Worm (Caenorhabditis elegans) whole organism, L1 larva: ENCODE measurements around the gene tbx-33.

ENCODE experiments used
- C16A3.4 ChIP-seq: fragments of 150-350 bp; optimal IDR thresholded peaks from 2 replicates; lab custom pipeline; 2014; ENCODE audit warnings: missing biosample characterization, missing genetic modification characterization
- C34B4.2 ChIP-seq: sonication (generic microtip); optimal IDR thresholded peaks from 2 replicates; lab custom pipeline; 2017; ENCODE audit warnings: mild to moderate bottlenecking, missing genetic modification characterization, missing compliant biosample characterization
- alr-1 ChIP-seq: fragments of 200-800 bp; sonication (Bioruptor generic); optimal IDR thresholded peaks from 2 replicates; lab custom pipeline; 2018; ENCODE audit warnings: borderline replicate concordance, mild to moderate bottlenecking, missing genetic modification characterization, missing compliant biosample characterization
- ama-1 ChIP-seq: fragments of 150-350 bp; optimal IDR thresholded peaks from 2 replicates; lab custom pipeline; 2014
- ceh-88 ChIP-seq: fragments of 200-800 bp; sonication (Bioruptor generic); IDR thresholded peaks from 2 replicates; pipeline ENCODE4 v1.3.6; 2022; ENCODE audit warnings: missing genetic modification characterization, missing compliant biosample characterization
- ceh-90 ChIP-seq: sonication (generic microtip); optimal IDR thresholded peaks from 2 replicates; lab custom pipeline; 2016; ENCODE audit warnings: missing genetic modification characterization, missing compliant biosample characterization
- dpl-1 ChIP-seq, 3 experiments: fragments of 150-350 bp in 2 of 3; sonication (generic microtip) in 1 of 3; optimal IDR thresholded peaks; 2 replicates each; lab custom pipeline; 2014 to 2017; ENCODE audit warnings: missing biosample characterization in 3 of 3, missing genetic modification characterization in 3 of 3, missing genetic modification reagents in 3 of 3
- egl-13 ChIP-seq: sonication (generic microtip); optimal IDR thresholded peaks from 2 replicates; lab custom pipeline; 2016; ENCODE audit warnings: missing genotype, missing genetic modification reagents, missing genetic modification characterization, missing compliant biosample characterization
- ets-5 ChIP-seq: fragments of 200-800 bp; sonication (Bioruptor generic); IDR thresholded peaks from 2 replicates; pipeline ENCODE4 v1.3.6; 2022; ENCODE audit warnings: missing genetic modification characterization, missing compliant biosample characterization
- grh-1 ChIP-seq: fragments of 200-800 bp; sonication (Bioruptor generic); IDR thresholded peaks from 2 replicates; pipeline ENCODE4 v1.3.6; 2022; ENCODE audit warnings: missing genetic modification reagents, missing genetic modification characterization, missing compliant biosample characterization
- hlh-17 ChIP-seq: fragments of 200-800 bp; sonication (Bioruptor generic); optimal IDR thresholded peaks from 2 replicates; lab custom pipeline; 2018; ENCODE audit warnings: missing genetic modification characterization, mild to moderate bottlenecking, missing compliant biosample characterization, moderate library complexity, borderline replicate concordance
- hpl-2 ChIP-seq: fragments of 150-350 bp; optimal IDR thresholded peaks from 2 replicates; lab custom pipeline; 2014; ENCODE audit warnings: missing biosample characterization, missing genetic modification reagents, missing genetic modification characterization
- lin-13 ChIP-seq: fragments of 150-350 bp; optimal IDR thresholded peaks from 2 replicates; lab custom pipeline; 2014; ENCODE audit warnings: missing biosample characterization, missing genetic modification reagents, missing genetic modification characterization
- lin-14 ChIP-seq: fragments of 200-800 bp; sonication (Bioruptor generic); optimal IDR thresholded peaks from 2 replicates; lab custom pipeline; 2018; ENCODE audit warnings: mild to moderate bottlenecking, missing genetic modification characterization, moderate library complexity, missing compliant biosample characterization
- lin-35 ChIP-seq, 2 experiments: fragments of 150-350 bp; optimal IDR thresholded peaks; 2 replicates each; lab custom pipeline; 2014; ENCODE audit warnings: missing biosample characterization in 2 of 2, missing genetic modification characterization in 2 of 2, missing genetic modification reagents in 2 of 2
- mdl-1 ChIP-seq, 2 experiments: fragments of 150-350 bp; optimal IDR thresholded peaks; 2 replicates each; lab custom pipeline; 2014 to 2017; ENCODE audit warnings: missing biosample characterization in 2 of 2, missing genetic modification characterization in 2 of 2, inconsistent platforms in 1 of 2
- nhr-20 ChIP-seq: sonication (generic microtip); optimal IDR thresholded peaks from 2 replicates; lab custom pipeline; 2016; ENCODE audit warnings: mild to moderate bottlenecking, missing genetic modification characterization, missing compliant biosample characterization
- nhr-84 ChIP-seq: sonication (generic microtip); optimal IDR thresholded peaks from 2 replicates; lab custom pipeline; 2017; ENCODE audit warnings: missing biosample characterization, missing genetic modification characterization
- nhr-90 ChIP-seq: sonication (generic microtip); optimal IDR thresholded peaks from 2 replicates; lab custom pipeline; 2016; ENCODE audit warnings: mild to moderate bottlenecking, missing genetic modification characterization, missing compliant biosample characterization; ENCODE audit not compliant: poor library complexity
- pax-3 ChIP-seq: fragments of 200-800 bp; sonication (Bioruptor generic); optimal IDR thresholded peaks from 2 replicates; lab custom pipeline; 2018; ENCODE audit warnings: mild to moderate bottlenecking, missing genetic modification characterization, moderate library complexity, missing compliant biosample characterization
- snu-23 ChIP-seq: sonication (generic microtip); optimal IDR thresholded peaks from 2 replicates; lab custom pipeline; 2016; ENCODE audit warnings: missing genetic modification characterization, missing compliant biosample characterization
- tbx-2 ChIP-seq: sonication (generic microtip); optimal IDR thresholded peaks from 2 replicates; lab custom pipeline; 2016; ENCODE audit warnings: missing genetic modification characterization, missing compliant biosample characterization
- unc-30 ChIP-seq: sonication (generic microtip); optimal IDR thresholded peaks from 2 replicates; lab custom pipeline; 2017; ENCODE audit warnings: missing biosample characterization, missing genetic modification characterization

The tbx-33 gene

DNA sequence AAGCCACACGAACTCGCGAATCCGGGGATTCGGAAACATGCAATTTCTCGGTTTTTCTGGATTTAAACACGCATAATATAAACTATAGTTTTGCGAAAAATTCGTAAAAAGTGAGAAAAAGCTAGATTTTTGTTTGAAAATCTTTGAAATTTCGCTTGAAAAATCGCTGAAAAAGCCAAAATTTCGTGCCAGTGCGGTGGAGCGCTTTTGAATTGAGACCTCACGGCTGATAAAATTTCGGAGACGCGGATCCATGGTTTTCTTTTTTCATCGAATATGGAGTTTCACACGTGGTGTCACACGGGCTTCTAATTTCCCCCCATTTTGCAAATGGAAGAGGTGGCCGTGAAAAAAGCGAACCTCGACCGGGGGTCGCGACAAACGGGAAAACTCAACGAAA is 46.4 kb downstream of the tbx-33 start:
- TF ChIP-seq unc-30 (tag; lab: Kevin White, UChicago) (no peak), ama-1 (no peak), egl-13 (tag; lab: Kevin White, UChicago) (no peak), ceh-88 (no peak), tbx-2 (tag; lab: Kevin White, UChicago) (no peak), nhr-84 (no peak)

DNA sequence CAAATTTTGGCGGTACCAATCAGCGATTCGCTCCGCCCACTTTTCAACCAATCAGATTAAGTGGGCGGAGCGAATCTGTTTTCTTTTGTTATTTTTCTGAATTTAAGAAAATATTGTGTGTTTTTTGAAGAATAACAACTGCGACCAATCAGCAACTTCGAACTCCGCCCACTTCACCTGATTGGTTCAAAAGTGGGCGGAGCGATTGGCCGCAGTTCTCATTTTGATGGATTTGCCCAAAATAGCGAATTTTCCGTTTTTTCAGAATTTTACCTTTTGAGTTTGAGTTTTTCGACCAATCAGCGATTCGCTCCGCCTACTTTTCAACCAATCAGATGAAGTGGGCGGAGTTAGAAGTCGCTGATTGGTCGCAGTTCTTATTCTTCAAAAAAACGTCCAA is 47.3 kb downstream of the tbx-33 start:
- no peak for TF ChIP-seq hpl-2 (GFP tag; lab: Kevin White, UChicago)
- TF ChIP-seq lin-14: no peak
- no peak for TF ChIP-seq grh-1
- TF ChIP-seq ama-1: no peak
- no peak for TF ChIP-seq lin-35 (GFP tag; optimal IDR thresholded peaks at IDR 0.05; lab: Kevin White, UChicago)
- TF ChIP-seq ceh-88: no peak
- no peak for TF ChIP-seq nhr-20
- TF ChIP-seq nhr-90 (tag; lab: Kevin White, UChicago): no peak
- TF ChIP-seq dpl-1 (GFP tag; optimal IDR thresholded peaks at IDR 0.05; lab: Kevin White, UChicago): no peak
- no peak for TF ChIP-seq pax-3 (tag; lab: Kevin White, UChicago)
- TF ChIP-seq C16A3.4 (tag; lab: Kevin White, UChicago): no peak
- TF ChIP-seq mdl-1 (tag; optimal IDR thresholded peaks at IDR 0.05; lab: Kevin White, UChicago): no peak
- TF ChIP-seq ceh-90 (tag; lab: Kevin White, UChicago): no peak
- no peak for TF ChIP-seq hlh-17
- no peak for TF ChIP-seq C34B4.2
- no peak for TF ChIP-seq alr-1 (tag; lab: Kevin White, UChicago)
- no peak for TF ChIP-seq lin-13 (GFP tag; lab: Kevin White, UChicago)
- TF ChIP-seq snu-23: no peak
- TF ChIP-seq, all 84 proteins: peak for 0

DNA sequence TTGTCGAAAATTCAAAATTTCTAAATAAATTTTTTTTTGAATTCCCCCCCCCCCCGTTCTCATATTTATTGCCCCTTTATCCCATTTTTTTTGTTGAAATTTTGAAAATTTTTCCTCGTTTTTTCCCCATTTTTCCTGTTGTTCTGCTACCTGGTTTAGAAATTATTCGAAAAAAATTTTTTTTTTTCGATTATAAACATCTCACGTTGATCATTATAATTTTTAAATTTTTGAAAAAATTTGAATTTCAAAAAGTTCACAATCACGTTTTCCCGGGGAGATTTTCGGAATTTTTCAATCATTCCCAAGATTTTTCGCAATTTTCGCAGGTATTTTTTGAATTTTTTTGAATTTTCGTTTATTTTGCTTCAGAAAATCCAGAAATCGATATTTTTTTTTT is 47.7 kb downstream of the tbx-33 start, which contains the start of gene Y66D12A.3:
Y66D12A.3 (plus strand) TSS at position 301 of the 400 bp plus-strand sequence.
- TF ChIP-seq nhr-84 (no peak), ets-5 (GFP tag; lab: Robert Waterston, UW) (no peak)
- TF ChIP-seq, all 84 proteins: peak for 0
